Worm (Caenorhabditis elegans): ENCODE results near the gene C02B8.3.

The C02B8.3 gene

ce11 chrX:8129543-8129942 lies 9.7 kb upstream of the C02B8.3 start, which contains the start of gene frpr-1:
TSS of gene frpr-1 (minus strand) at chrX:8129643.
- TF ChIP-seq ztf-22 (GFP tag; optimal IDR thresholded peaks at IDR 0.05), result no peak
- TF ChIP-seq snpc-3.4 (tag; optimal IDR thresholded peaks at IDR 0.05), result no peak

- TF ChIP-seq hmg-1.2 (GFP tag; IDR thresholded peaks at IDR 0.05), result 0 out of 2 replicates have a peak, but pooled peaks have one; percentile 10
- no peak for TF ChIP-seq madf-6 (GFP tag; IDR thresholded peaks at IDR 0.05)
- no peak for TF ChIP-seq hlh-12 (tag; optimal IDR thresholded peaks at IDR 0.05)
- peak; percentile 72 for TF ChIP-seq nhr-80 (tag; optimal IDR thresholded peaks at IDR 0.05)
- peak; percentile 9 for TF ChIP-seq attf-5 (GFP tag; optimal IDR thresholded peaks at IDR 0.05)
- no peak for TF ChIP-seq ceh-58 (GFP tag; IDR thresholded peaks at IDR 0.05)
- TF ChIP-seq F23B12.7 (tag; optimal IDR thresholded peaks at IDR 0.05; ENCODE audit: insufficient read depth), result peak; percentile 46
- peak; percentile 53; the same call in 1 of the 2 replicates for TF ChIP-seq dox-1 (GFP tag; IDR thresholded peaks at IDR 0.05)
- no peak for TF ChIP-seq him-1 (tag; optimal IDR thresholded peaks at IDR 0.05)
Measured at ce11 chrX:8136276-8136891, 2.9 kb upstream of the C02B8.3 start, which contains the start of gene C02B8.6. TSS of gene C02B8.6 (minus strand) at chrX:8136326.

- 0 out of 2 replicates have a peak, but pooled peaks have one; percentile 35 for TF ChIP-seq ceh-58 (GFP tag; IDR thresholded peaks at IDR 0.05)
- no peak for TF ChIP-seq tbp1 (GFP tag; optimal IDR thresholded peaks at IDR 0.05)
- 0 out of 2 replicates have a peak, but pooled peaks have one; percentile 16 for TF ChIP-seq cebp-2 (GFP tag; IDR thresholded peaks at IDR 0.05)
Measured at ce11 chrX:8137779-8138178, 1.5 kb upstream of the C02B8.3 start, which contains the start of gene C02B8.7. TSS of gene C02B8.7 (minus strand) at chrX:8137879.

ce11 chrX:8147398-8147797 lies 8.2 kb downstream of the C02B8.3 start, which contains the start of gene C02B8.1:
TSS of gene C02B8.1 (plus strand) at chrX:8147698.
- TF ChIP-seq B0035.1 (tag; optimal IDR thresholded peaks at IDR 0.05) (no peak), sptf-2 (GFP tag; optimal IDR thresholded peaks at IDR 0.05) (no peak), cebp-1 (GFP tag; IDR thresholded peaks at IDR 0.05) (no peak), cebp-1 (tag; optimal IDR thresholded peaks at IDR 0.05) (no peak), madf-10 (tag; optimal IDR thresholded peaks at IDR 0.05) (no peak), ceh-100 (GFP tag; IDR thresholded peaks at IDR 0.05) (no peak)

- TF ChIP-seq F37B4.10 (GFP tag; IDR thresholded peaks at IDR 0.05), result no peak
- no peak for TF ChIP-seq lsy-27 (tag; optimal IDR thresholded peaks at IDR 0.05; ENCODE audit: borderline replicate concordance, insufficient read depth)
- no peak for TF ChIP-seq cebp-2 (GFP tag; IDR thresholded peaks at IDR 0.05)
- TF ChIP-seq aptf-3 (GFP tag; IDR thresholded peaks at IDR 0.05), result no peak
- TF ChIP-seq dox-1 (GFP tag; IDR thresholded peaks at IDR 0.05), result 0 out of 2 replicates have a peak, but pooled peaks have one; percentile 7
- TF ChIP-seq ama-1 (optimal IDR thresholded peaks at IDR 0.05), result no peak
- peak in 1 of 2 experiments; percentile 56 for TF ChIP-seq ama-1 (GFP tag; optimal IDR thresholded peaks at IDR 0.05)
- peak; percentile 61 for TF ChIP-seq him-1 (tag; optimal IDR thresholded peaks at IDR 0.05)
- TF ChIP-seq F33H1.4 (GFP tag; IDR thresholded peaks at IDR 0.05), result no peak
- no peak for TF ChIP-seq efl-1 (GFP tag; optimal IDR thresholded peaks at IDR 0.05)
- peak; percentile 72 for TF ChIP-seq B0261.1 (tag; optimal IDR thresholded peaks at IDR 0.05)
- no peak for TF ChIP-seq bed-2 (GFP tag; IDR thresholded peaks at IDR 0.05)
- no peak for TF ChIP-seq hlh-12 (tag; optimal IDR thresholded peaks at IDR 0.05)
- peak; percentile 29 for TF ChIP-seq nhr-90 (tag; optimal IDR thresholded peaks at IDR 0.05)
- TF ChIP-seq F52B5.7 (tag; optimal IDR thresholded peaks at IDR 0.05), result no peak
- TF ChIP-seq F10E7.11 (tag; optimal IDR thresholded peaks at IDR 0.05), result no peak
- no peak for TF ChIP-seq let-607 (tag; optimal IDR thresholded peaks at IDR 0.05)
- peak; percentile 43; the same call in 1 of the 2 replicates for TF ChIP-seq hmg-1.2 (GFP tag; IDR thresholded peaks at IDR 0.05)
- TF ChIP-seq ztf-25 (GFP tag; IDR thresholded peaks at IDR 0.05), result peak; percentile 39; the same call in 1 of the 2 replicates
- TF ChIP-seq madf-6 (GFP tag; IDR thresholded peaks at IDR 0.05), result no peak
- TF ChIP-seq rec-8 (tag; optimal IDR thresholded peaks at IDR 0.05), result peak in 1 of 2 experiments; percentile 33
- no peak for TF ChIP-seq fkh-3 (tag; optimal IDR thresholded peaks at IDR 0.05)
- no peak for TF ChIP-seq mel-28 (tag; optimal IDR thresholded peaks at IDR 0.05; ENCODE audit: borderline replicate concordance)
- peak; percentile 57; the same call in 1 of the 2 replicates for TF ChIP-seq D2030.7 (GFP tag; IDR thresholded peaks at IDR 0.05)
- TF ChIP-seq hlh-26 (GFP tag; conservative IDR thresholded peaks at IDR 0.05), result no peak
- no peak for TF ChIP-seq hrde-1 (tag; optimal IDR thresholded peaks at IDR 0.05; ENCODE audit: borderline replicate concordance)
Measured at ce11 chrX:8148993-8149392, 9.7 kb downstream of the C02B8.3 start.

Data from whole organism, young adult.